Worm (Caenorhabditis elegans) whole organism, mixed stage, embryonic: ENCODE data around the gene xrn-2.

Source experiments
- bed-3 ChIP-seq: fragments of 200-800 bp; sonication (Bioruptor generic); optimal IDR thresholded peaks from 3 replicates; lab custom pipeline; 2018; ENCODE audit warnings: mild to moderate bottlenecking, missing genetic modification characterization, moderate library complexity, missing compliant biosample characterization
- lin-13 ChIP-seq: fragments of 150-350 bp; optimal IDR thresholded peaks from 2 replicates; lab custom pipeline; 2014; ENCODE audit warnings: missing biosample characterization, missing genetic modification characterization
- mep-1 ChIP-seq: fragments of 150-350 bp; optimal IDR thresholded peaks from 2 replicates; lab custom pipeline; 2017; ENCODE audit warnings: missing biosample characterization, missing genetic modification reagents, missing genetic modification characterization, inconsistent platforms
- nhr-28 ChIP-seq: fragments of 150-350 bp; optimal IDR thresholded peaks from 2 replicates; lab custom pipeline; 2014; ENCODE audit warnings: missing biosample characterization, missing genetic modification characterization
- sem-2 ChIP-seq: fragments of 200-800 bp; sonication (Bioruptor generic); optimal IDR thresholded peaks from 2 replicates; lab custom pipeline; 2018; ENCODE audit warnings: mild to moderate bottlenecking, missing genetic modification characterization, missing compliant biosample characterization
- snpc-4 ChIP-seq: fragments of 150-350 bp; optimal IDR thresholded peaks from 2 replicates; lab custom pipeline; 2014; ENCODE audit warnings: missing biosample characterization, missing genetic modification characterization
- unc-62 ChIP-seq: fragments of 150-350 bp; optimal IDR thresholded peaks from 2 replicates; lab custom pipeline; 2014; ENCODE audit warnings: missing biosample characterization, missing genetic modification reagents, missing genetic modification characterization

DNA sequence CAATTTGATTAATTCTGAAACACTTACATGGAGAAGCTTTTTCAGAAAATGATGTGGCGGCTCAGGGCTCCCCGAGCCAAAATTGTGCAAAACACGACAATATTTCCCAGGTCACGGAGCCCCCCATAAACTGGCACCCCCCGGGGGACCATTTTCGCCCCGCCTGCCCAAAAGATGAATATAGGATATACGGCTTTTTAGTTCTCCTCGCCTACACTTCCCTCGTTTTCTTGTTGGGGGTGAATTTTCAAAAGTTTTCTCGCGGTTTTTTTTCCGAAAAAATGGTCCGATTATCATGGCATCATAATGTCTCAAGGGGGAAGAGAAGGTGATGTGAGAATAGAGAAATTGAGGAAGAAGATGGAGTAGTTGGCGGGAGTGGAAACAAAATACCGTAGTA is 33.5 kb upstream of the xrn-2 start, which contains the start of gene K09E4.4:
- TF ChIP-seq nhr-28 (tag; lab: Kevin White, UChicago) (no peak), mep-1 (tag; lab: Kevin White, UChicago) (no peak), snpc-4 (tag; lab: Kevin White, UChicago) (no peak), unc-62 (GFP tag; lab: Kevin White, UChicago) (no peak), sem-2 (no peak), lin-13 (tag; lab: Kevin White, UChicago) (no peak), bed-3 (GFP tag; lab: Kevin White, UChicago) (no peak)
